Worm (Caenorhabditis elegans): Measurements from ENCODE around the gene msi-1.

ce11 chrIII:3964237-3964636 is 12.0 kb downstream of the msi-1 start, which contains the start of gene R10E9.2:
- TF ChIP-seq ztf-11 (tag; optimal IDR thresholded peaks at IDR 0.05) (no peak), blmp-1 (tag; optimal IDR thresholded peaks at IDR 0.05) (no peak), elt-3 (tag; optimal IDR thresholded peaks at IDR 0.05) (no peak), unc-62 (GFP tag; optimal IDR thresholded peaks at IDR 0.05) (no peak), nhr-28 (tag; optimal IDR thresholded peaks at IDR 0.05) (no peak), nhr-12 (tag; optimal IDR thresholded peaks at IDR 0.05) (no peak), nhr-237 (tag; optimal IDR thresholded peaks at IDR 0.05) (no peak), unc-120 (tag; optimal IDR thresholded peaks at IDR 0.05; ENCODE audit: poor library complexity, severe bottlenecking) (no peak), sptf-1 (tag; optimal IDR thresholded peaks at IDR 0.05) (no peak), ces-1 (GFP tag; optimal IDR thresholded peaks at IDR 0.05) (no peak), nhr-2 (tag; optimal IDR thresholded peaks at IDR 0.05) (no peak)

All from whole organism, mixed stage, embryonic.